Worm (Caenorhabditis elegans) whole organism, mixed stage, embryonic: ENCODE measurements around the gene rod-1.

Source experiments
- M03D4.4 ChIP-seq: sonication (generic microtip); optimal IDR thresholded peaks from 2 replicates; lab custom pipeline; 2017; ENCODE audit warnings: mild to moderate bottlenecking, missing genetic modification characterization, missing compliant biosample characterization
- bed-3 ChIP-seq: fragments of 200-800 bp; sonication (Bioruptor generic); optimal IDR thresholded peaks from 3 replicates; lab custom pipeline; 2018; ENCODE audit warnings: mild to moderate bottlenecking, missing genetic modification characterization, moderate library complexity, missing compliant biosample characterization
- blmp-1 ChIP-seq: fragments of 150-350 bp; optimal IDR thresholded peaks from 2 replicates; lab custom pipeline; 2014; ENCODE audit warnings: missing biosample characterization, missing genetic modification characterization
- ceh-39 ChIP-seq: fragments of 150-350 bp; optimal IDR thresholded peaks from 2 replicates; lab custom pipeline; 2014; ENCODE audit warnings: missing biosample characterization, missing genetic modification characterization
- ceh-43 ChIP-seq: fragments of 200-800 bp; sonication (Bioruptor generic); optimal IDR thresholded peaks from 2 replicates; lab custom pipeline; 2018; ENCODE audit warnings: mild to moderate bottlenecking, missing genetic modification characterization, moderate library complexity, missing compliant biosample characterization
- ceh-83 ChIP-seq: fragments of 200-800 bp; sonication (Bioruptor generic); optimal IDR thresholded peaks from 2 replicates; lab custom pipeline; 2018; ENCODE audit warnings: mild to moderate bottlenecking, missing genetic modification characterization, missing compliant biosample characterization
- ces-1 ChIP-seq: fragments of 150-350 bp; optimal IDR thresholded peaks from 2 replicates; lab custom pipeline; 2014; ENCODE audit warnings: missing biosample characterization, missing genetic modification reagents, missing genetic modification characterization
- cnd-1 ChIP-seq: fragments of 200-800 bp; sonication (Bioruptor generic); optimal IDR thresholded peaks from 2 replicates; lab custom pipeline; 2018; ENCODE audit warnings: mild to moderate bottlenecking, missing genetic modification characterization, missing compliant biosample characterization
- drap-1 ChIP-seq: fragments of 200-800 bp; sonication (Bioruptor generic); optimal IDR thresholded peaks from 3 replicates; lab custom pipeline; 2018; ENCODE audit warnings: mild to moderate bottlenecking, missing genetic modification characterization, missing compliant biosample characterization
- elt-1 ChIP-seq: sonication (generic microtip); optimal IDR thresholded peaks from 2 replicates; lab custom pipeline; 2017; ENCODE audit warnings: missing genetic modification characterization, mild to moderate bottlenecking, missing compliant biosample characterization, antibody characterized with exemption, moderate library complexity, borderline replicate concordance; ENCODE audit not compliant: insufficient read depth
- elt-3 ChIP-seq: fragments of 150-350 bp; optimal IDR thresholded peaks from 2 replicates; lab custom pipeline; 2014; ENCODE audit warnings: missing biosample characterization, missing genetic modification characterization
- flh-1 ChIP-seq: fragments of 200-800 bp; sonication (Bioruptor generic); optimal IDR thresholded peaks from 2 replicates; lab custom pipeline; 2018; ENCODE audit warnings: mild to moderate bottlenecking, missing genetic modification characterization, moderate library complexity, missing compliant biosample characterization
- ham-2 ChIP-seq: fragments of 200-800 bp; sonication (Bioruptor generic); optimal IDR thresholded peaks from 2 replicates; lab custom pipeline; 2018; ENCODE audit warnings: mild to moderate bottlenecking, missing genetic modification characterization, missing compliant biosample characterization
- hlh-1 ChIP-seq: fragments of 150-350 bp; optimal IDR thresholded peaks from 2 replicates; lab custom pipeline; 2014; ENCODE audit warnings: missing biosample characterization, missing genetic modification reagents, missing genetic modification characterization
- lin-13 ChIP-seq: fragments of 150-350 bp; optimal IDR thresholded peaks from 2 replicates; lab custom pipeline; 2014; ENCODE audit warnings: missing biosample characterization, missing genetic modification characterization
- lin-32 ChIP-seq: fragments of 200-800 bp; sonication (Bioruptor generic); optimal IDR thresholded peaks from 2 replicates; lab custom pipeline; 2018; ENCODE audit warnings: mild to moderate bottlenecking, missing genetic modification characterization, missing compliant biosample characterization
- lsy-2 ChIP-seq: fragments of 150-350 bp; optimal IDR thresholded peaks from 2 replicates; lab custom pipeline; 2014; ENCODE audit warnings: missing biosample characterization, missing genetic modification characterization
- mab-5 ChIP-seq: fragments of 150-350 bp; optimal IDR thresholded peaks from 2 replicates; lab custom pipeline; 2014; ENCODE audit warnings: missing biosample characterization, missing genetic modification characterization
- mep-1 ChIP-seq: fragments of 150-350 bp; optimal IDR thresholded peaks from 2 replicates; lab custom pipeline; 2017; ENCODE audit warnings: missing biosample characterization, missing genetic modification reagents, missing genetic modification characterization, inconsistent platforms
- mls-2 ChIP-seq: sonication (generic microtip); optimal IDR thresholded peaks from 2 replicates; lab custom pipeline; 2016; ENCODE audit warnings: mild to moderate bottlenecking, missing genetic modification characterization, moderate library complexity, missing compliant biosample characterization
- nhr-12 ChIP-seq: fragments of 150-350 bp; optimal IDR thresholded peaks from 2 replicates; lab custom pipeline; 2014; ENCODE audit warnings: missing biosample characterization, missing genetic modification characterization
- nhr-2 ChIP-seq: fragments of 150-350 bp; optimal IDR thresholded peaks from 2 replicates; lab custom pipeline; 2014; ENCODE audit warnings: missing biosample characterization, missing genetic modification characterization
- nhr-237 ChIP-seq: fragments of 150-350 bp; optimal IDR thresholded peaks from 2 replicates; lab custom pipeline; 2014; ENCODE audit warnings: missing biosample characterization, missing genetic modification characterization
- nhr-28 ChIP-seq: fragments of 150-350 bp; optimal IDR thresholded peaks from 2 replicates; lab custom pipeline; 2014; ENCODE audit warnings: missing biosample characterization, missing genetic modification characterization
- nhr-76 ChIP-seq: sonication (generic microtip); optimal IDR thresholded peaks from 2 replicates; lab custom pipeline; 2017; ENCODE audit warnings: missing biosample characterization, missing genetic modification characterization
- pha-4 ChIP-seq: fragments of 150-350 bp; optimal IDR thresholded peaks from 2 replicates; lab custom pipeline; 2018; ENCODE audit warnings: missing biosample characterization, missing genetic modification reagents, missing genetic modification characterization
- sem-2 ChIP-seq: fragments of 200-800 bp; sonication (Bioruptor generic); optimal IDR thresholded peaks from 2 replicates; lab custom pipeline; 2018; ENCODE audit warnings: mild to moderate bottlenecking, missing genetic modification characterization, missing compliant biosample characterization
- snpc-4 ChIP-seq: fragments of 150-350 bp; optimal IDR thresholded peaks from 2 replicates; lab custom pipeline; 2014; ENCODE audit warnings: missing biosample characterization, missing genetic modification characterization
- sptf-1 ChIP-seq: sonication (generic microtip); optimal IDR thresholded peaks from 2 replicates; lab custom pipeline; 2017; ENCODE audit warnings: mild to moderate bottlenecking, missing genetic modification characterization, moderate library complexity, missing compliant biosample characterization
- tbx-8 ChIP-seq: fragments of 200-800 bp; sonication (Bioruptor generic); optimal IDR thresholded peaks from 2 replicates; lab custom pipeline; 2018; ENCODE audit warnings: mild to moderate bottlenecking, missing genetic modification characterization, moderate library complexity, missing compliant biosample characterization
- unc-120 ChIP-seq: sonication (generic microtip); optimal IDR thresholded peaks from 2 replicates; lab custom pipeline; 2017; ENCODE audit warnings: missing genetic modification characterization, missing compliant biosample characterization; ENCODE audit not compliant: poor library complexity, severe bottlenecking
- unc-39 ChIP-seq: fragments of 150-350 bp; optimal IDR thresholded peaks from 2 replicates; lab custom pipeline; 2014; ENCODE audit warnings: missing biosample characterization, missing genetic modification characterization
- unc-62 ChIP-seq: fragments of 150-350 bp; optimal IDR thresholded peaks from 2 replicates; lab custom pipeline; 2014; ENCODE audit warnings: missing biosample characterization, missing genetic modification reagents, missing genetic modification characterization
- zip-8 ChIP-seq: fragments of 150-350 bp; optimal IDR thresholded peaks from 2 replicates; lab custom pipeline; 2014; ENCODE audit warnings: missing biosample characterization, missing genetic modification characterization
- ztf-11 ChIP-seq: fragments of 150-350 bp; optimal IDR thresholded peaks from 2 replicates; lab custom pipeline; 2014; ENCODE audit warnings: missing biosample characterization, missing genetic modification characterization

rod-1 gene

ce11 chrIV:7477697-7478096 lies 555 bp upstream of the rod-1 start:
- no peak for TF ChIP-seq pha-4 (tag; lab: Kevin White, UChicago)
- TF ChIP-seq sptf-1 (tag; lab: Kevin White, UChicago): no peak

DNA sequence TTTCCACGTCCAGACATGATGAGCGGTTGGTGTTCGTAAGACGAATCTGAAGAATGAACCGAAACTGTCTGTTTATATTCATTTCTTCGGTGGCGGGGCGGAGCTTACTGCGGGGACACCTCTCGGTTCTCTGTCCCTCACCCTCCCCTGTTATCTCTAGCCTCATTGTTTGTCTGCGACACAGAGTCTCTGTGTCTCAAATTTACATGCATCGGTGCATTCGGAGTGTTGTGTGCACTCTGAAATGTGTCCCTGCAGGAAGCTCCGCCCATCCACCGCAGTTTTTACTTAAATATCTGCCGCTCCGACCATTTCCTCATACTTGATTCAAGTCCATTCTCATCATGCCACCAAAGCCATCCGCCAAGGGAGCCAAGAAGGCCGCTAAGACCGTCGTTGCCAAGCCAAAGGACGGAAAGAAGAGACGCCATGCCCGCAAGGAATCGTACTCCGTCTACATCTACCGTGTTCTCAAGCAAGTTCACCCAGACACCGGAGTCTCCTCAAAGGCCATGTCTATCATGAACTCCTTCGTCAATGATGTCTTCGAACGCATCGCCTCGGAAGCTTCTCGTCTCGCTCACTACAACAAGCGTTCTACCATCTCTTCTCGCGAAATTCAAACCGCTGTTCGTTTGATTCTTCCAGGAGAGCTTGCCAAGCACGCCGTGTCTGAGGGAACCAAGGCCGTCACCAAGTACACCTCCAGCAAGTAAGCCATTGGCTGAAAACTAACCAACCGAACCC lies 8.1 kb downstream of the rod-1 start, which contains the start of the genes his-61 and his-62:
Gene his-61, minus strand, starts transcription at position 17 of the 747 bp plus-strand sequence.
Gene his-62, plus strand, starts transcription at position 345 of the 747 bp plus-strand sequence.
- TF ChIP-seq blmp-1 (tag; lab: Kevin White, UChicago) (no peak), M03D4.4 (tag; lab: Kevin White, UChicago) (peak; percentile 86), nhr-28 (no peak), flh-1 (GFP tag; lab: Kevin White, UChicago) (no peak), elt-1 (no peak), unc-120 (no peak), hlh-1 (tag; lab: Kevin White, UChicago) (peak; percentile 14), unc-62 (GFP tag; lab: Kevin White, UChicago) (no peak), mep-1 (tag; lab: Kevin White, UChicago) (peak; percentile 55), pha-4 (tag; lab: Kevin White, UChicago) (peak; percentile 88), ces-1 (GFP tag; lab: Kevin White, UChicago) (peak; percentile 56), lsy-2 (tag; lab: Kevin White, UChicago) (peak; percentile 69), sem-2 (GFP tag; lab: Kevin White, UChicago) (peak; percentile 50), ceh-39 (tag; lab: Kevin White, UChicago) (peak; percentile 76), unc-39 (tag; lab: Kevin White, UChicago) (peak; percentile 99), sptf-1 (tag; lab: Kevin White, UChicago) (peak; percentile 75), cnd-1 (tag; lab: Kevin White, UChicago) (peak; percentile 88), zip-8 (tag; lab: Kevin White, UChicago) (no peak), ham-2 (GFP tag; lab: Kevin White, UChicago) (peak; percentile 4), elt-3 (tag; lab: Kevin White, UChicago) (no peak), nhr-2 (tag; lab: Kevin White, UChicago) (peak; percentile 41), nhr-76 (tag; lab: Kevin White, UChicago) (no peak), drap-1 (GFP tag; lab: Kevin White, UChicago) (peak; percentile 53), ztf-11 (tag; lab: Kevin White, UChicago) (peak; percentile 86), tbx-8 (GFP tag; lab: Kevin White, UChicago) (no peak), nhr-12 (tag; lab: Kevin White, UChicago) (peak; percentile 56), snpc-4 (tag; lab: Kevin White, UChicago) (no peak), mls-2 (tag; lab: Kevin White, UChicago) (peak; percentile 86), nhr-237 (no peak), lin-32 (GFP tag; lab: Kevin White, UChicago) (no peak), bed-3 (no peak), lin-13 (tag; lab: Kevin White, UChicago) (peak; percentile 93), mab-5 (tag; lab: Kevin White, UChicago) (no peak), ceh-83 (GFP tag; lab: Kevin White, UChicago) (no peak), ceh-43 (GFP tag; lab: Kevin White, UChicago) (no peak)

ce11 chrIV:7487554-7488456 lies 9.6 kb downstream of the rod-1 start, which contains the start of the genes his-60 and his-59:
Gene his-60 (minus strand): TSS chrIV:7487992.
Gene his-59 (plus strand): TSS chrIV:7488249.
- TF ChIP-seq cnd-1 (tag; lab: Kevin White, UChicago) (peak; percentile 92), unc-62 (GFP tag; lab: Kevin White, UChicago) (peak; percentile 25), nhr-2 (tag; lab: Kevin White, UChicago) (peak; percentile 51), lin-13 (tag; lab: Kevin White, UChicago) (peak; percentile 97), sptf-1 (tag; lab: Kevin White, UChicago) (peak; percentile 44), lsy-2 (tag; lab: Kevin White, UChicago) (peak; percentile 24), unc-39 (tag; lab: Kevin White, UChicago) (peak; percentile 24), nhr-237 (no peak), hlh-1 (tag; lab: Kevin White, UChicago) (no peak), ceh-83 (GFP tag; lab: Kevin White, UChicago) (peak; percentile 83), nhr-28 (no peak), nhr-12 (tag; lab: Kevin White, UChicago) (peak; percentile 53), ces-1 (GFP tag; lab: Kevin White, UChicago) (peak; percentile 6), tbx-8 (GFP tag; lab: Kevin White, UChicago) (peak; percentile 26), lin-32 (GFP tag; lab: Kevin White, UChicago) (peak; percentile 84), bed-3 (no peak), ztf-11 (tag; lab: Kevin White, UChicago) (peak; percentile 93), sem-2 (GFP tag; lab: Kevin White, UChicago) (peak; percentile 63), mab-5 (tag; lab: Kevin White, UChicago) (no peak), unc-120 (no peak), mep-1 (tag; lab: Kevin White, UChicago) (peak; percentile 70), drap-1 (GFP tag; lab: Kevin White, UChicago) (peak; percentile 63), ham-2 (GFP tag; lab: Kevin White, UChicago) (no peak), M03D4.4 (tag; lab: Kevin White, UChicago) (peak; percentile 77), pha-4 (tag; lab: Kevin White, UChicago) (peak; percentile 88), elt-1 (no peak), ceh-43 (GFP tag; lab: Kevin White, UChicago) (peak; percentile 48), blmp-1 (tag; lab: Kevin White, UChicago) (no peak), flh-1 (GFP tag; lab: Kevin White, UChicago) (no peak), mls-2 (tag; lab: Kevin White, UChicago) (peak; percentile 52), zip-8 (tag; lab: Kevin White, UChicago) (no peak), nhr-76 (tag; lab: Kevin White, UChicago) (no peak), snpc-4 (tag; lab: Kevin White, UChicago) (no peak), elt-3 (tag; lab: Kevin White, UChicago) (no peak), ceh-39 (tag; lab: Kevin White, UChicago) (peak; percentile 80)
